Worm (Caenorhabditis elegans) whole organism, L2 larva: ENCODE data around the gene T28A8.8.

Experiments used
- Y55F3AM.14 ChIP-seq: fragments of 200-800 bp; sonication (Bioruptor generic); optimal IDR thresholded peaks from 2 replicates; lab custom pipeline; 2018; ENCODE audit warnings: mild to moderate bottlenecking, missing genetic modification characterization, missing compliant biosample characterization
- alr-1 ChIP-seq: fragments of 150-350 bp; optimal IDR thresholded peaks from 2 replicates; lab custom pipeline; 2014; ENCODE audit warnings: missing biosample characterization, missing genetic modification characterization
- ceh-82 ChIP-seq: fragments of 150-350 bp; optimal IDR thresholded peaks from 2 replicates; lab custom pipeline; 2014; ENCODE audit warnings: missing biosample characterization, missing genetic modification characterization
- elt-3 ChIP-seq: sonication (generic microtip); optimal IDR thresholded peaks from 2 replicates; lab custom pipeline; 2017; ENCODE audit warnings: missing biosample characterization, missing genetic modification characterization
- fos-1 ChIP-seq: fragments of 150-350 bp; optimal IDR thresholded peaks from 2 replicates; lab custom pipeline; 2014; ENCODE audit warnings: missing biosample characterization, missing genetic modification characterization
- lin-39 ChIP-seq: fragments of 150-350 bp; optimal IDR thresholded peaks from 2 replicates; lab custom pipeline; 2014; ENCODE audit warnings: missing biosample characterization, missing genetic modification reagents, missing genetic modification characterization
- lsy-2 ChIP-seq, 2 experiments: fragments of 150-350 bp in 1 of 2; sonication (generic microtip) in 1 of 2; optimal IDR thresholded peaks; 2 replicates each; lab custom pipeline; 2014 to 2017; ENCODE audit warnings: missing biosample characterization in 2 of 2, missing genetic modification characterization in 2 of 2
- nhr-12 ChIP-seq: fragments of 150-350 bp; optimal IDR thresholded peaks from 2 replicates; lab custom pipeline; 2014; ENCODE audit warnings: missing biosample characterization, missing genetic modification characterization
- nhr-21 ChIP-seq: fragments of 150-350 bp; optimal IDR thresholded peaks from 2 replicates; lab custom pipeline; 2014; ENCODE audit warnings: missing biosample characterization, missing genetic modification characterization
- nhr-23 ChIP-seq: fragments of 150-350 bp; optimal IDR thresholded peaks from 2 replicates; lab custom pipeline; 2014; ENCODE audit warnings: missing biosample characterization, missing genetic modification reagents, missing genetic modification characterization
- nhr-25 ChIP-seq: fragments of 150-350 bp; sonication (generic microtip); optimal IDR thresholded peaks from 3 replicates; lab custom pipeline; 2014; ENCODE audit warnings: missing biosample characterization, missing genetic modification characterization
- nhr-77 ChIP-seq: fragments of 150-350 bp; optimal IDR thresholded peaks from 2 replicates; lab custom pipeline; 2014; ENCODE audit warnings: missing biosample characterization, missing genetic modification characterization
- snpc-4 ChIP-seq: fragments of 150-350 bp; optimal IDR thresholded peaks from 2 replicates; lab custom pipeline; 2014; ENCODE audit warnings: missing biosample characterization, missing genetic modification characterization
- unc-62 ChIP-seq: fragments of 150-350 bp; optimal IDR thresholded peaks from 2 replicates; lab custom pipeline; 2014; ENCODE audit warnings: missing biosample characterization, missing genetic modification reagents, missing genetic modification characterization

- TF ChIP-seq nhr-77 (tag; lab: Kevin White, UChicago) (no peak), unc-62 (no peak), alr-1 (tag; lab: Kevin White, UChicago) (no peak), Y55F3AM.14 (GFP tag; lab: Kevin White, UChicago) (no peak), nhr-12 (tag; lab: Kevin White, UChicago) (no peak), lin-39 (tag; lab: Kevin White, UChicago) (no peak), fos-1 (tag; lab: Kevin White, UChicago) (no peak), lsy-2 (tag; optimal IDR thresholded peaks at IDR 0.05; lab: Kevin White, UChicago) (no peak), elt-3 (no peak), nhr-21 (tag; lab: Kevin White, UChicago) (no peak), nhr-25 (tag; lab: Kevin White, UChicago) (no peak), ceh-82 (tag; lab: Kevin White, UChicago) (no peak), snpc-4 (no peak), nhr-23 (tag; lab: Kevin White, UChicago) (no peak)
Observed at ce11 chrIII:13495571-13495970, 7.0 kb upstream of the T28A8.8 start, which contains the start of gene T28A8.2.
